Worm (Caenorhabditis elegans) whole organism, L4 larva: Measurements from ENCODE around the gene tbc-20.

ENCODE experiments used
- ces-1 ChIP-seq: fragments of 150-350 bp; sonication (generic microtip); optimal IDR thresholded peaks from 4 replicates; lab custom pipeline; 2014; ENCODE audit warnings: missing biosample characterization, missing genetic modification reagents, missing genetic modification characterization
- sdz-12 ChIP-seq: fragments of 200-800 bp; sonication (Bioruptor generic); optimal IDR thresholded peaks from 2 replicates; lab custom pipeline; 2018; ENCODE audit warnings: mild to moderate bottlenecking, missing genetic modification characterization, missing compliant biosample characterization

ce11 chrII:14841253-14841652, 43.0 kb downstream of the tbc-20 start:
- no peak for TF ChIP-seq sdz-12 (GFP tag; lab: Kevin White, UChicago)
- no peak for TF ChIP-seq ces-1 (GFP tag; lab: Kevin White, UChicago)
